Worm (Caenorhabditis elegans): Measurements from ENCODE around the gene idpb-1.

ce11 chrII:5081124-5081913, 20.5 kb upstream of the idpb-1 start, which contains the start of gene dsh-2:
- TF ChIP-seq snpc-4 (tag; optimal IDR thresholded peaks at IDR 0.05) (no peak), ces-1 (GFP tag; optimal IDR thresholded peaks at IDR 0.05) (peak; percentile 94), nhr-28 (tag; optimal IDR thresholded peaks at IDR 0.05) (no peak), lin-13 (tag; optimal IDR thresholded peaks at IDR 0.05) (peak; percentile 44), blmp-1 (tag; optimal IDR thresholded peaks at IDR 0.05) (no peak), lsy-2 (tag; optimal IDR thresholded peaks at IDR 0.05) (peak; percentile 20), unc-62 (GFP tag; optimal IDR thresholded peaks at IDR 0.05) (peak; percentile 86), nhr-237 (tag; optimal IDR thresholded peaks at IDR 0.05) (no peak)
